Worm (Caenorhabditis elegans) whole organism, young adult: ENCODE measurements around the gene B0416.2.
A peak's percentile ranks its signal among the peaks of the same experiment; 100 is the strongest.

Experiments used
- B0019.2 ChIP-seq: fragments of 200-800 bp; sonication (Bioruptor generic); conservative IDR thresholded peaks from 2 replicates; pipeline ENCODE4 v1.3.6; 2022; ENCODE audit warnings: missing genetic modification reagents, missing genetic modification characterization, missing compliant biosample characterization
- B0261.1 ChIP-seq: sonication (generic microtip); optimal IDR thresholded peaks from 2 replicates; lab custom pipeline; 2016; ENCODE audit warnings: mild to moderate bottlenecking, missing genetic modification characterization, moderate library complexity, missing compliant biosample characterization
- F22D6.2 ChIP-seq: sonication (generic microtip); optimal IDR thresholded peaks from 2 replicates; lab custom pipeline; 2016; ENCODE audit warnings: mild to moderate bottlenecking, missing genetic modification characterization, missing compliant biosample characterization
- F57A8.1 ChIP-seq: fragments of 200-800 bp; sonication (Bioruptor generic); optimal IDR thresholded peaks from 2 replicates; lab custom pipeline; 2018; ENCODE audit warnings: mild to moderate bottlenecking, missing genetic modification characterization, moderate library complexity, missing compliant biosample characterization
- K11D2.4 ChIP-seq: fragments of 200-800 bp; sonication (Bioruptor generic); IDR thresholded peaks from 2 replicates; pipeline ENCODE4 v1.3.6; 2022; ENCODE audit warnings: missing genetic modification reagents, missing genetic modification characterization, missing compliant biosample characterization
- T07F8.4 ChIP-seq: sonication (generic microtip); optimal IDR thresholded peaks from 2 replicates; lab custom pipeline; 2016; ENCODE audit warnings: mild to moderate bottlenecking, missing genetic modification characterization, moderate library complexity, missing compliant biosample characterization
- Y79H2A.3 ChIP-seq: fragments of 200-800 bp; sonication (Bioruptor generic); conservative IDR thresholded peaks from 2 replicates; pipeline ENCODE4 v1.3.6; 2022; ENCODE audit warnings: missing genetic modification reagents, missing genetic modification characterization, missing compliant biosample characterization
- Y95B8A.8 ChIP-seq: fragments of 200-800 bp; sonication (Bioruptor generic); IDR thresholded peaks from 2 replicates; pipeline ENCODE4 v1.3.6; 2022; ENCODE audit warnings: missing genetic modification reagents, missing genetic modification characterization, missing compliant biosample characterization
- atf-7 ChIP-seq: sonication (generic microtip); optimal IDR thresholded peaks from 2 replicates; lab custom pipeline; 2017; ENCODE audit warnings: mild to moderate bottlenecking, missing genetic modification characterization, missing compliant biosample characterization
- athp-1 ChIP-seq: sonication (generic microtip); optimal IDR thresholded peaks from 2 replicates; lab custom pipeline; 2017; ENCODE audit warnings: mild to moderate bottlenecking, missing genetic modification characterization, missing compliant biosample characterization
- bed-2 ChIP-seq: fragments of 200-800 bp; sonication (Bioruptor generic); IDR thresholded peaks from 2 replicates; pipeline ENCODE4 v1.3.6; 2022; ENCODE audit warnings: missing genetic modification reagents, missing genetic modification characterization, missing compliant biosample characterization
- cebp-1 ChIP-seq, 2 experiments: fragments of 200-800 bp in 1 of 2; sonication (Bioruptor generic) in 1 of 2; sonication (generic microtip) in 1 of 2; IDR thresholded peaks in 1 of 2; optimal IDR thresholded peaks in 1 of 2; 2 replicates each; pipeline versions ENCODE4 v1.3.6 to Lab custom; 2017 to 2022; ENCODE audit warnings: missing compliant biosample characterization in 2 of 2, missing genetic modification characterization in 2 of 2, mild to moderate bottlenecking in 1 of 2, missing genetic modification reagents in 1 of 2, moderate library complexity in 1 of 2
- ceh-100 ChIP-seq: fragments of 200-800 bp; sonication (Bioruptor generic); IDR thresholded peaks from 2 replicates; pipeline ENCODE4 v1.3.6; 2022; ENCODE audit warnings: missing genetic modification reagents, missing genetic modification characterization, missing compliant biosample characterization
- ceh-91 ChIP-seq: fragments of 200-800 bp; sonication (Bioruptor generic); IDR thresholded peaks from 2 replicates; pipeline ENCODE4 v1.3.6; 2022; ENCODE audit warnings: missing genetic modification reagents, missing genetic modification characterization, missing compliant biosample characterization
- chd-7 ChIP-seq: sonication (generic microtip); optimal IDR thresholded peaks from 2 replicates; lab custom pipeline; 2016; ENCODE audit warnings: mild to moderate bottlenecking, missing genetic modification characterization, moderate library complexity, missing compliant biosample characterization
- die-1 ChIP-seq: sonication (generic microtip); optimal IDR thresholded peaks from 2 replicates; lab custom pipeline; 2016; ENCODE audit warnings: missing genotype, mild to moderate bottlenecking, missing genetic modification characterization, missing compliant biosample characterization
- ets-4 ChIP-seq: fragments of 200-800 bp; sonication (Bioruptor generic); optimal IDR thresholded peaks from 2 replicates; lab custom pipeline; 2018; ENCODE audit warnings: mild to moderate bottlenecking, missing genetic modification characterization, missing compliant biosample characterization
- gei-17 ChIP-seq: fragments of 200-800 bp; sonication (Bioruptor generic); optimal IDR thresholded peaks from 2 replicates; lab custom pipeline; 2018; ENCODE audit warnings: mild to moderate bottlenecking, missing genetic modification characterization, missing compliant biosample characterization
- hlh-26 ChIP-seq: fragments of 200-800 bp; sonication (Bioruptor generic); conservative IDR thresholded peaks from 2 replicates; pipeline ENCODE4 v1.3.6; 2022; ENCODE audit warnings: missing genetic modification reagents, missing genetic modification characterization, missing compliant biosample characterization
- hmg-1.2 ChIP-seq: fragments of 200-800 bp; sonication (Bioruptor generic); IDR thresholded peaks from 2 replicates; pipeline ENCODE4 v1.3.6; 2022; ENCODE audit warnings: missing genetic modification reagents, missing genetic modification characterization, missing compliant biosample characterization
- lin-40 ChIP-seq: sonication (generic microtip); optimal IDR thresholded peaks from 2 replicates; lab custom pipeline; 2016; ENCODE audit warnings: missing genetic modification characterization, mild to moderate bottlenecking, missing compliant biosample characterization, missing genotype, missing genetic modification reagents
- lir-1 ChIP-seq: fragments of 200-800 bp; sonication (Bioruptor generic); conservative IDR thresholded peaks from 2 replicates; pipeline ENCODE4 v1.3.6; 2022; ENCODE audit warnings: missing genetic modification reagents, missing genetic modification characterization, missing compliant biosample characterization
- lsl-1 ChIP-seq: fragments of 200-800 bp; sonication (Bioruptor generic); optimal IDR thresholded peaks from 2 replicates; lab custom pipeline; 2018; ENCODE audit warnings: mild to moderate bottlenecking, missing genetic modification characterization, moderate library complexity, missing compliant biosample characterization
- madf-6 ChIP-seq: fragments of 200-800 bp; sonication (Bioruptor generic); IDR thresholded peaks from 2 replicates; pipeline ENCODE4 v1.3.6; 2022; ENCODE audit warnings: missing genetic modification reagents, missing genetic modification characterization, missing compliant biosample characterization
- mxl-1 ChIP-seq: sonication (generic microtip); optimal IDR thresholded peaks from 2 replicates; lab custom pipeline; 2016; ENCODE audit warnings: missing genetic modification characterization, missing compliant biosample characterization
- nfya-2 ChIP-seq: fragments of 200-800 bp; sonication (Bioruptor generic); IDR thresholded peaks from 2 replicates; pipeline ENCODE4 v1.3.6; 2022; ENCODE audit warnings: missing genetic modification reagents, missing genetic modification characterization, missing compliant biosample characterization
- nfyb-1 ChIP-seq: fragments of 200-800 bp; sonication (Bioruptor generic); IDR thresholded peaks from 2 replicates; pipeline ENCODE4 v1.3.6; 2022; ENCODE audit warnings: missing genetic modification reagents, missing genetic modification characterization, missing compliant biosample characterization
- nhr-120 ChIP-seq: fragments of 200-800 bp; sonication (Bioruptor generic); IDR thresholded peaks from 2 replicates; pipeline ENCODE4 v1.3.6; 2022; ENCODE audit warnings: missing genetic modification characterization, missing compliant biosample characterization
- nhr-80 ChIP-seq: sonication (generic microtip); optimal IDR thresholded peaks from 2 replicates; lab custom pipeline; 2016; ENCODE audit warnings: missing genetic modification characterization, missing compliant biosample characterization
- pbrm-1 ChIP-seq: fragments of 200-800 bp; sonication (Bioruptor generic); IDR thresholded peaks from 2 replicates; pipeline ENCODE4 v1.3.6; 2022; ENCODE audit warnings: missing genetic modification reagents, missing genetic modification characterization, missing compliant biosample characterization
- pha-4 ChIP-seq: fragments of 150-350 bp; sonication (generic microtip); optimal IDR thresholded peaks from 2 replicates; lab custom pipeline; 2014; ENCODE audit warnings: missing biosample characterization, missing genetic modification reagents, missing genetic modification characterization
- tbx-9 ChIP-seq: sonication (generic microtip); optimal IDR thresholded peaks from 2 replicates; lab custom pipeline; 2016; ENCODE audit warnings: borderline replicate concordance, missing genetic modification characterization, inconsistent platforms, missing compliant biosample characterization
- tlf-1 ChIP-seq: fragments of 200-800 bp; sonication (Bioruptor generic); optimal IDR thresholded peaks from 2 replicates; lab custom pipeline; 2018; ENCODE audit warnings: mild to moderate bottlenecking, missing genetic modification characterization, missing compliant biosample characterization
- zim-3 ChIP-seq: sonication (generic microtip); optimal IDR thresholded peaks from 2 replicates; lab custom pipeline; 2017; ENCODE audit warnings: mild to moderate bottlenecking, missing genetic modification characterization, moderate library complexity, missing compliant biosample characterization
- ztf-28 ChIP-seq: fragments of 200-800 bp; sonication (Bioruptor generic); IDR thresholded peaks from 2 replicates; pipeline ENCODE4 v1.3.6; 2022; ENCODE audit warnings: missing genetic modification reagents, missing genetic modification characterization, missing compliant biosample characterization
- ztf-6 ChIP-seq: fragments of 200-800 bp; sonication (Bioruptor generic); IDR thresholded peaks from 2 replicates; pipeline ENCODE4 v1.3.6; 2022; ENCODE audit warnings: missing genetic modification reagents, missing genetic modification characterization, missing compliant biosample characterization

B0416.2 gene

ce11 chrX:9278653-9279052 is 20.3 kb upstream of the B0416.2 start, which contains the start of gene B0416.4:
TSS of gene B0416.4 (plus strand) at chrX:9278953.
- TF ChIP-seq lin-40 (tag; lab: Kevin White, UChicago) (no peak), hmg-1.2 (no peak), ets-4 (no peak), gei-17 (GFP tag; lab: Kevin White, UChicago) (no peak), ztf-28 (GFP tag; lab: Robert Waterston, UW) (no peak), T07F8.4 (tag; lab: Kevin White, UChicago) (no peak), pbrm-1 (GFP tag; lab: Robert Waterston, UW) (no peak), F22D6.2 (tag; lab: Kevin White, UChicago) (no peak)
- TF ChIP-seq, all 124 proteins: peak for 0

DNA sequence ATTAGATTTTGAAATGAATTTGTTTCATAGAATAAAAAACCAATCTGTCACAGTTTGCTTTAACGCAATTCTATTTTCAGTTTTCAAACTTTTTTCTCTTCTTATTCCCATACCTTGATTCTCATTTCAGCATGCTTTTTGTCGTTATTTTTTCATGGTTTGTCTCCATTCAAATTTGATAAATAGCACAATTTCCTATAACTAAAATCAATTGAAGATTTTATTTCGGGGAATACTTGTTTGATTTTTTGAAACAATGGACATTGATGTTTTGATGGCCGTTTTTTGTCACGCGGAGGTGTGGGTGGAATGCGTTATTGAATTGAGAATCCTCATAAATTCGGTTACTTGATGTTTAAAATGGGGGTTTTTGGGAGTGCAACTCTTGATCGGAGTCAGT is 15.9 kb upstream of the B0416.2 start, which contains the start of gene B0416.11:
Gene B0416.11, minus strand, starts transcription at position 101 of the 400 bp plus-strand sequence.
- TF ChIP-seq nfya-2 (GFP tag; lab: Robert Waterston, UW), result no peak
- TF ChIP-seq zim-3, result no peak
- TF ChIP-seq lsl-1, result no peak
- no peak for TF ChIP-seq ceh-100 (GFP tag; lab: Robert Waterston, UW)
- no peak for TF ChIP-seq nfyb-1 (GFP tag; lab: Robert Waterston, UW)
- TF ChIP-seq Y79H2A.3, result no peak
- TF ChIP-seq bed-2 (GFP tag; lab: Robert Waterston, UW), result no peak
- no peak for TF ChIP-seq ztf-6 (GFP tag; lab: Robert Waterston, UW)
- no peak for TF ChIP-seq lir-1 (GFP tag; lab: Robert Waterston, UW)
- TF ChIP-seq ztf-28 (GFP tag; lab: Robert Waterston, UW), result no peak
- no peak for TF ChIP-seq hlh-26 (GFP tag; lab: Robert Waterston, UW)
- TF ChIP-seq tlf-1, result no peak
- TF ChIP-seq pbrm-1 (GFP tag; lab: Robert Waterston, UW), result no peak
- TF ChIP-seq B0261.1 (tag; lab: Kevin White, UChicago), result no peak
- TF ChIP-seq chd-7 (tag; lab: Kevin White, UChicago), result no peak
- no peak for TF ChIP-seq Y95B8A.8 (GFP tag; lab: Robert Waterston, UW)
- TF ChIP-seq B0019.2, result no peak
- TF ChIP-seq K11D2.4 (GFP tag; lab: Robert Waterston, UW), result no peak
- no peak for TF ChIP-seq nhr-120 (GFP tag; lab: Robert Waterston, UW)

DNA sequence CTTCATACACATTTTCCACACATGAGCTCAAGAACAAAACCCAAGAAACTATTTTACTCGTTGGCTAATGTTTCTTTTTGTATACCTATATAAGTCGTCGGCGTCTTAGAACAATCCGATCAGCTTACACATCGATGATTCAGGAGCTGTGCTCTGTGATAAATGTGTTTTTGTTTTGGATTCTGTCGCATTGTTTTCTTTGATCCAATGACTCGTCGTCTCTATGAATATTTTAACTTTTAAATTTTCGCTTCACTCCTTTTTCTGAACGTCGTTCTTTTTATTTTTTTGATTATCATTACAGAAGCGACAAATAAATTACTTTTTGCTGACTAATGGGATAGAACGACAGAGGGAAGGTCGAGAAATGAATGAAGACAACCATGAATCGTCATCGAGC is 7.6 kb upstream of the B0416.2 start, which contains the start of gene B0416.3:
Gene B0416.3, plus strand, starts transcription at position 301 of the 400 bp plus-strand sequence.
- TF ChIP-seq F57A8.1, result no peak
- TF ChIP-seq ceh-91 (GFP tag; lab: Robert Waterston, UW), result no peak
- no peak for TF ChIP-seq die-1 (tag; lab: Kevin White, UChicago)
- TF ChIP-seq mxl-1 (tag; lab: Kevin White, UChicago), result no peak
- no peak for TF ChIP-seq madf-6 (GFP tag; lab: Robert Waterston, UW)
- no peak for TF ChIP-seq pha-4 (tag; lab: Kevin White, UChicago)
- no peak for TF ChIP-seq lin-40 (tag; lab: Kevin White, UChicago)

DNA sequence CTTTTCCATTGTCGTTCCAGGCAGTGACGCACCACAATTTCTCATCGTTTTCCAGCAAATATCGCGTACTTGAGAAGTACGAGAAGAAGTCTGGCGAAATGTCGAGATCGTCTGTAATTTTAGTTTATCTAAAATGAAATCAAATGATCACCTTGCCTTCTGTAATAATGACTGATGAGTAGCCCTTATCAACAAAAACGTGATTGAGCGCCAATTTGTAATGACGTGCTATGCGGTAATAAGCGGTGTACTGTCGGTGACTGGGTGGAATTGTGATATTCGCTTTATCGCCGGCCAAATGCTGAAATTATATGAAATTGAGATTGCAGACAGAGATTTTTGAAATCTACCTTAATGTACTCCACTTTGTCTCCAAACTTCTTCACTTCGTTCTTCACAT is 3.5 kb upstream of the B0416.2 start:
- TF ChIP-seq atf-7 (tag; lab: Kevin White, UChicago), result peak; percentile 34
- no peak for TF ChIP-seq cebp-1 (GFP tag; IDR thresholded peaks at IDR 0.05; lab: Robert Waterston, UW)
- TF ChIP-seq cebp-1 (tag; optimal IDR thresholded peaks at IDR 0.05; lab: Kevin White, UChicago), result peak; percentile 20
- TF ChIP-seq nhr-80 (tag; lab: Kevin White, UChicago), result peak; percentile 61
- no peak for TF ChIP-seq tbx-9 (tag; lab: Kevin White, UChicago)
- TF ChIP-seq athp-1 (tag; lab: Kevin White, UChicago), result no peak
- TF ChIP-seq, all 124 proteins: peak for 3
